Worm (Caenorhabditis elegans) whole organism, L3 larva: Measurements from ENCODE around the gene CC8.2.

Experiments used
- ZK546.5 ChIP-seq: sonication (generic microtip); optimal IDR thresholded peaks from 2 replicates; lab custom pipeline; 2017; ENCODE audit warnings: missing biosample characterization, missing genetic modification characterization
- ama-1 ChIP-seq: fragments of 150-350 bp; optimal IDR thresholded peaks from 2 replicates; lab custom pipeline; 2018
- daf-12 ChIP-seq: fragments of 150-350 bp; optimal IDR thresholded peaks from 2 replicates; lab custom pipeline; 2014; ENCODE audit warnings: missing biosample characterization, missing genetic modification reagents, missing genetic modification characterization
- egl-27 ChIP-seq: sonication (generic microtip); optimal IDR thresholded peaks from 4 replicates; lab custom pipeline; 2017; ENCODE audit warnings: missing biosample characterization, missing genetic modification reagents, missing genetic modification characterization
- elt-1 ChIP-seq: fragments of 150-350 bp; optimal IDR thresholded peaks from 2 replicates; lab custom pipeline; 2014; ENCODE audit warnings: missing biosample characterization, missing genetic modification characterization
- lin-39 ChIP-seq: fragments of 150-350 bp; optimal IDR thresholded peaks from 2 replicates; lab custom pipeline; 2018; ENCODE audit warnings: missing biosample characterization, missing genetic modification reagents, missing genetic modification characterization
- nhr-76 ChIP-seq: fragments of 150-350 bp; sonication (generic microtip); optimal IDR thresholded peaks from 5 replicates; lab custom pipeline; 2014; ENCODE audit warnings: missing biosample characterization, missing genetic modification characterization
- pqm-1 ChIP-seq: fragments of 150-350 bp; optimal IDR thresholded peaks from 2 replicates; lab custom pipeline; 2017; ENCODE audit warnings: missing biosample characterization, missing genetic modification characterization, inconsistent platforms
- sea-2 ChIP-seq: fragments of 150-350 bp; sonication (generic microtip); optimal IDR thresholded peaks from 4 replicates; lab custom pipeline; 2014; ENCODE audit warnings: missing biosample characterization, missing genetic modification reagents, missing genetic modification characterization
- skn-1 ChIP-seq: fragments of 150-350 bp; optimal IDR thresholded peaks from 2 replicates; lab custom pipeline; 2014; ENCODE audit warnings: missing biosample characterization, missing genetic modification characterization
- snpc-4 ChIP-seq: fragments of 150-350 bp; optimal IDR thresholded peaks from 2 replicates; lab custom pipeline; 2014; ENCODE audit warnings: missing biosample characterization, missing genetic modification characterization
- unc-62 ChIP-seq: fragments of 150-350 bp; sonication (generic microtip); optimal IDR thresholded peaks from 4 replicates; lab custom pipeline; 2014; ENCODE audit warnings: missing biosample characterization, missing genetic modification reagents, missing genetic modification characterization
- ztf-11 ChIP-seq: fragments of 150-350 bp; optimal IDR thresholded peaks from 2 replicates; lab custom pipeline; 2014; ENCODE audit warnings: missing biosample characterization, missing genetic modification characterization
- ztf-4 ChIP-seq: fragments of 150-350 bp; optimal IDR thresholded peaks from 2 replicates; lab custom pipeline; 2014; ENCODE audit warnings: missing biosample characterization, missing genetic modification characterization

- TF ChIP-seq sea-2 (GFP tag; lab: Kevin White, UChicago) (no peak), snpc-4 (tag; lab: Kevin White, UChicago) (no peak), egl-27 (tag; lab: Kevin White, UChicago) (no peak), daf-12 (tag; lab: Kevin White, UChicago) (no peak), unc-62 (GFP tag; lab: Kevin White, UChicago) (no peak), ZK546.5 (tag; lab: Kevin White, UChicago) (no peak), ztf-11 (tag; lab: Kevin White, UChicago) (no peak), lin-39 (tag; lab: Kevin White, UChicago) (peak; percentile 45), ztf-4 (tag; lab: Kevin White, UChicago) (no peak), nhr-76 (tag; lab: Kevin White, UChicago) (no peak), skn-1 (no peak), ama-1 (lab: Kevin White, UChicago) (no peak), pqm-1 (no peak), elt-1 (tag; lab: Kevin White, UChicago) (no peak)
Measured at ce11 chrIV:3647551-3647950, 933 bp downstream of the CC8.2 start.
